Fruit fly (Drosophila melanogaster) whole organism, wandering third instar larva: ENCODE measurements around the gene CG7430.
A peak's percentile ranks its signal among the peaks of the same experiment; 100 is the strongest.

Source experiments
- Abd-B ChIP-seq: fragments of >200 bp; optimal IDR thresholded peaks from 2 replicates; lab custom pipeline; 2017; ENCODE audit warnings: missing biosample characterization, missing genetic modification characterization
- CG9705 ChIP-seq: fragments of 200-800 bp; sonication (Bioruptor generic); optimal IDR thresholded peaks from 2 replicates; lab custom pipeline; 2018; ENCODE audit warnings: missing biosample characterization, mild to moderate bottlenecking, missing genetic modification characterization
- CrebA ChIP-seq: fragments of 200-800 bp; sonication (Bioruptor generic); optimal IDR thresholded peaks from 2 replicates; lab custom pipeline; 2016; ENCODE audit warnings: missing biosample characterization, mild to moderate bottlenecking, missing genetic modification characterization, borderline replicate concordance
- Dfd ChIP-seq: fragments of >200 bp; optimal IDR thresholded peaks from 2 replicates; lab custom pipeline; 2017; ENCODE audit warnings: missing biosample characterization, missing genetic modification characterization
- Dif ChIP-seq: fragments of 200-275, 200-300 bp; sonication (Bioruptor generic); optimal IDR thresholded peaks from 2 replicates; lab custom pipeline; 2018; ENCODE audit warnings: missing biosample characterization, missing genetic modification characterization; ENCODE audit not compliant: partially characterized antibody
- GATAd ChIP-seq: sonication (Bioruptor generic); optimal IDR thresholded peaks from 2 replicates; lab custom pipeline; 2016; ENCODE audit warnings: missing biosample characterization, missing genetic modification characterization
- HLH106 ChIP-seq: fragments of 200-800 bp; optimal IDR thresholded peaks from 3 replicates; lab custom pipeline; 2019; ENCODE audit warnings: missing biosample characterization, mild to moderate bottlenecking, missing genetic modification characterization, moderate library complexity
- Hnf4 ChIP-seq: fragments of 200-800 bp; sonication (Bioruptor generic); optimal IDR thresholded peaks from 2 replicates; lab custom pipeline; 2016; ENCODE audit warnings: missing biosample characterization, mild to moderate bottlenecking, missing genetic modification characterization
- Hr78 ChIP-seq: fragments of >200 bp; optimal IDR thresholded peaks from 2 replicates; lab custom pipeline; 2017; ENCODE audit warnings: missing biosample characterization, missing genetic modification characterization
- Hr83 ChIP-seq: fragments of 200-300 bp; sonication (Bioruptor generic); optimal IDR thresholded peaks from 2 replicates; lab custom pipeline; 2016; ENCODE audit warnings: missing biosample characterization, mild to moderate bottlenecking, missing genetic modification characterization, moderate library complexity; ENCODE audit not compliant: poor library complexity, severe bottlenecking
- Jra ChIP-seq: sonication (Bioruptor generic); optimal IDR thresholded peaks from 2 replicates; lab custom pipeline; 2016; ENCODE audit warnings: missing biosample characterization, missing genetic modification characterization
- Mio ChIP-seq: sonication (Bioruptor generic); optimal IDR thresholded peaks from 2 replicates; lab custom pipeline; 2016; ENCODE audit warnings: missing biosample characterization, missing genetic modification characterization
- Myc ChIP-seq: fragments of >200 bp; optimal IDR thresholded peaks from 2 replicates; lab custom pipeline; 2017
- N ChIP-seq: fragments of >200 bp; optimal IDR thresholded peaks from 2 replicates; lab custom pipeline; 2018; ENCODE audit warnings: missing biosample characterization, missing external identifiers, missing genetic modification characterization
- OdsH ChIP-seq: fragments of 200-800 bp; sonication (Bioruptor generic); optimal IDR thresholded peaks from 2 replicates; lab custom pipeline; 2016; ENCODE audit warnings: missing biosample characterization, mild to moderate bottlenecking, missing genetic modification characterization
- Rel ChIP-seq, 2 experiments: fragments of 200-800 bp; sonication (Bioruptor generic) in 1 of 2; optimal IDR thresholded peaks; 2 replicates in 1 of 2; 3 replicates in 1 of 2; lab custom pipeline; 2016 to 2019; ENCODE audit warnings: mild to moderate bottlenecking in 2 of 2, missing biosample characterization in 2 of 2, missing genetic modification characterization in 2 of 2, moderate library complexity in 1 of 2
- Sp1 ChIP-seq: fragments of 200-800 bp; sonication (Bioruptor generic); optimal IDR thresholded peaks from 3 replicates; lab custom pipeline; 2019; ENCODE audit warnings: missing biosample characterization, mild to moderate bottlenecking, missing genetic modification characterization, moderate library complexity
- Vsx2 ChIP-seq: fragments of 200-300, 225-300 bp; sonication (Bioruptor generic); optimal IDR thresholded peaks from 2 replicates; lab custom pipeline; 2018; ENCODE audit warnings: missing biosample characterization, missing genetic modification characterization; ENCODE audit not compliant: partially characterized antibody
- br ChIP-seq: fragments of 200-800 bp; sonication (Bioruptor generic); optimal IDR thresholded peaks from 2 replicates; lab custom pipeline; 2016; ENCODE audit warnings: missing biosample characterization, missing genetic modification characterization
- brk ChIP-seq: fragments of 200-800 bp; sonication (Bioruptor generic); optimal IDR thresholded peaks from 2 replicates; lab custom pipeline; 2016; ENCODE audit warnings: missing biosample characterization, mild to moderate bottlenecking, missing genetic modification characterization
- dl ChIP-seq, 2 experiments: fragments of 175-275, 200-275 bp in 1 of 2; fragments of 200-275 bp in 1 of 2; sonication (Bioruptor generic); optimal IDR thresholded peaks; lab custom pipeline; 2018; ENCODE audit warnings: mild to moderate bottlenecking in 2 of 2, missing biosample characterization in 2 of 2, missing genetic modification characterization in 2 of 2, moderate library complexity in 2 of 2; ENCODE audit not compliant: partially characterized antibody in 2 of 2, insufficient read depth in 1 of 2
- dmrt93B ChIP-seq: fragments of 200-800 bp; sonication (Bioruptor generic); optimal IDR thresholded peaks from 2 replicates; lab custom pipeline; 2018; ENCODE audit warnings: missing biosample characterization, mild to moderate bottlenecking, missing genetic modification characterization
- dsf ChIP-seq: sonication (Bioruptor generic); optimal IDR thresholded peaks from 2 replicates; lab custom pipeline; 2016; ENCODE audit warnings: missing biosample characterization, missing genetic modification characterization, borderline replicate concordance
- ey ChIP-seq: fragments of 200-800 bp; sonication (Bioruptor generic); optimal IDR thresholded peaks from 2 replicates; lab custom pipeline; 2016; ENCODE audit warnings: missing biosample characterization, missing genetic modification characterization
- foxo ChIP-seq, 2 experiments: fragments of 200-800 bp; sonication (Bioruptor generic); optimal IDR thresholded peaks; 2 replicates in 1 of 2; 3 replicates in 1 of 2; lab custom pipeline; 2016 to 2017; ENCODE audit warnings: missing biosample characterization in 2 of 2, missing genetic modification characterization in 2 of 2
- fru ChIP-seq: fragments of 200-800 bp; sonication (Bioruptor generic); optimal IDR thresholded peaks from 3 replicates; lab custom pipeline; 2016; ENCODE audit warnings: missing biosample characterization, mild to moderate bottlenecking, missing genetic modification characterization
- h ChIP-seq: fragments of 200-800 bp; sonication (Bioruptor generic); optimal IDR thresholded peaks from 3 replicates; lab custom pipeline; 2016; ENCODE audit warnings: missing biosample characterization, mild to moderate bottlenecking, missing genetic modification characterization
- jim ChIP-seq: fragments of 175-275, 200-325 bp; sonication (Bioruptor generic); optimal IDR thresholded peaks from 2 replicates; lab custom pipeline; 2016; ENCODE audit warnings: missing biosample characterization, mild to moderate bottlenecking, missing genetic modification characterization
- lola ChIP-seq: fragments of >200 bp; optimal IDR thresholded peaks from 2 replicates; lab custom pipeline; 2017; ENCODE audit warnings: missing biosample characterization, missing genetic modification characterization
- pan ChIP-seq: fragments of >200 bp; optimal IDR thresholded peaks from 2 replicates; lab custom pipeline; 2017
- psq ChIP-seq: fragments of 200-800 bp; sonication (Bioruptor generic); optimal IDR thresholded peaks from 3 replicates; lab custom pipeline; 2017; ENCODE audit warnings: missing biosample characterization, mild to moderate bottlenecking, missing genetic modification characterization, moderate library complexity
- rgr ChIP-seq: fragments of 200-800 bp; sonication (Bioruptor generic); optimal IDR thresholded peaks from 3 replicates; lab custom pipeline; 2016; ENCODE audit warnings: missing biosample characterization, mild to moderate bottlenecking, missing genetic modification characterization
- sage ChIP-seq: fragments of 200-800 bp; sonication (Bioruptor generic); optimal IDR thresholded peaks from 2 replicates; lab custom pipeline; 2016; ENCODE audit warnings: missing biosample characterization, mild to moderate bottlenecking, missing genetic modification characterization
- sv ChIP-seq: fragments of 200-800 bp; sonication (Bioruptor generic); optimal IDR thresholded peaks from 3 replicates; lab custom pipeline; 2016; ENCODE audit warnings: missing biosample characterization, missing genetic modification characterization
- tai ChIP-seq: sonication (Bioruptor generic); optimal IDR thresholded peaks from 2 replicates; lab custom pipeline; 2016; ENCODE audit warnings: missing biosample characterization, missing genetic modification characterization
- usp ChIP-seq: fragments of >200 bp; optimal IDR thresholded peaks from 2 replicates; lab custom pipeline; 2017; ENCODE audit warnings: missing biosample characterization, missing genetic modification characterization
- woc ChIP-seq: sonication (Bioruptor generic); optimal IDR thresholded peaks from 2 replicates; lab custom pipeline; 2016; ENCODE audit warnings: missing biosample characterization, mild to moderate bottlenecking, missing genetic modification characterization

Gene CG7430

DNA sequence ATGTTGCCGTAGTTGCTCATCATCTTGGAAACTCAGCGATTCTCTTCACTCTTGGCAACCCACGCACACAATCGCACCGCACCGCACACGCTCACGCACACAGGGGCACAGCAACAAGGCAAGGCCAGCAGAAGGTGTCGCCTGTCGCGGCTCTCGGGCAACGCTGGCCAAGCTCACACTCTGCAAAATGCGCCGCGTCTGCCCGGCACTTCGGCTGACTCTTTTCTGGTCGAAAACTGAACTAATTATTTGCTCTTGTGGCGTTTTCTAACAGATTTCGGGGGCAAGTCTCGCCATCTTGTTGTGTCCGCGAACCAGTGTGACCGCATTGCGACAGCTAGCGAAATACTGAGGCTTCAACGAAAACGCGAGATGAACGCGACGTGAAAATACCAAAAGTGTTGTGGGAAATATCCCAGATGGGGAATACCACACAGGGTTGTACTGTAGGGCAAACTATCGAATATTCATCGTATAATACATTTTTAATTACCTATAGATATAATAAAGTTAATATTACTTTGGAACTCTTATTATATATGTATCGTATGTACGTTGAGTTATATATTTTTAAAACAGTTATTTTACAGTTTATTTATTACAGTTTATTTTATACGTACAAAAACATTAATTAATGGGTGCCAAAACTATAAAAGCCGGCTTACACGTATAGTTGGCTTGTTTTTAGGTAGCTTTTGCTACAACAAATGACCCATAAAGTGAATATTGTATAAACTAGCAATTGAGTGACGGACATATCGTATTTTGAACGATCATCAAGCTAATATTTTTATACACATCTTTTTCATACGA lies at the start of gene CG7430, which contains the start of gene MED19:
TSS of gene CG7430 (plus strand) at position 748 of the 813 bp plus-strand sequence.
TSS of gene MED19 (minus strand) at position 333 of the 813 bp plus-strand sequence.
- TF ChIP-seq h (GFP tag; lab: Kevin White, UChicago), result peak; percentile 47
- TF ChIP-seq N (GFP tag; lab: Kevin White, UChicago), result no peak
- TF ChIP-seq dsf, result no peak
- no peak for TF ChIP-seq usp (GFP tag; lab: Kevin White, UChicago)
- no peak for TF ChIP-seq pan (lab: Kevin White, UChicago)
- TF ChIP-seq Hnf4 (GFP tag; lab: Kevin White, UChicago), result no peak
- TF ChIP-seq dl (GFP tag; optimal IDR thresholded peaks at IDR 0.05; lab: Kevin White, UChicago; ENCODE audit: insufficient read depth in 1 of 2, partially characterized antibody in 2 of 2), result no peak
- no peak for TF ChIP-seq sage
- TF ChIP-seq CrebA (GFP tag; lab: Kevin White, UChicago), result no peak
- no peak for TF ChIP-seq brk
- TF ChIP-seq fru (GFP tag; lab: Kevin White, UChicago), result no peak
- no peak for TF ChIP-seq Mio (GFP tag; lab: Kevin White, UChicago)
- no peak for TF ChIP-seq Rel (GFP tag; optimal IDR thresholded peaks at IDR 0.05; lab: Kevin White, UChicago)
- peak; percentile 68 for TF ChIP-seq Rel (tag; optimal IDR thresholded peaks at IDR 0.05; lab: Kevin White, UChicago)
- no peak for TF ChIP-seq br (GFP tag; lab: Kevin White, UChicago)
- TF ChIP-seq psq (GFP tag; lab: Kevin White, UChicago), result no peak
- peak; percentile 11 for TF ChIP-seq woc
- TF ChIP-seq Hr78 (GFP tag; lab: Kevin White, UChicago), result no peak
- TF ChIP-seq Jra (GFP tag; lab: Kevin White, UChicago), result no peak
- peak; percentile 2 for TF ChIP-seq HLH106 (tag; lab: Kevin White, UChicago)
- TF ChIP-seq jim, result no peak
- TF ChIP-seq Abd-B (GFP tag; lab: Kevin White, UChicago), result no peak
- peak; percentile 52 for TF ChIP-seq Sp1
- peak; percentile 44 for TF ChIP-seq dmrt93B (GFP tag; lab: Kevin White, UChicago)
- TF ChIP-seq Dif (GFP tag; lab: Kevin White, UChicago), result no peak
- no peak for TF ChIP-seq ey (GFP tag; lab: Kevin White, UChicago)
- no peak for TF ChIP-seq tai (GFP tag; lab: Kevin White, UChicago)
- no peak for TF ChIP-seq sv (GFP tag; lab: Kevin White, UChicago)
- TF ChIP-seq OdsH (GFP tag; lab: Kevin White, UChicago), result no peak
- TF ChIP-seq lola (GFP tag; lab: Kevin White, UChicago), result peak; percentile 48
- TF ChIP-seq foxo (GFP tag; optimal IDR thresholded peaks at IDR 0.05; lab: Kevin White, UChicago), result no peak
- no peak for TF ChIP-seq GATAd
- no peak for TF ChIP-seq CG9705
- peak; percentile 34 for TF ChIP-seq Hr83 (GFP tag; lab: Kevin White, UChicago)
- TF ChIP-seq rgr (GFP tag; lab: Kevin White, UChicago), result peak; percentile 32
- TF ChIP-seq Vsx2 (GFP tag; lab: Kevin White, UChicago), result no peak

DNA sequence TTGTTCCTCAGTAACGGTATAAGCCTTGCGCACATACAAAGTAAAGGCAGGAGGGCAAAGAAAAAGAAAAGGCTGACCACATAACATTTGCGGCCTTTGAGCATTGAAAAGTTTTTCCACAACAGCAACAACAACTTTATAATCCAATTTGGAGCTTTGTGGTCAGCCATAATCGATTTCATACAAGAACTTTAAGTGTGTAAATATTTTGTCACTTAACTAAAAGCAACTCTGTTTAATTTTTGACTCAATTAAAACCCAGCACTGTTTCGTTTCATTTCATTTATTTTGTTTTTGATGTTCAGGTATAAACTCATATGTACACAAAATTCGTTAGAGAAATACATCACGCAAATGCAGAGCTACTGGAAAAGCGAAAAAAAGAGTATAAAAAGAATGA lies 49.2 kb upstream of the CG7430 start, which contains the start of gene CG42816:
TSS of gene CG42816 (minus strand) at position 101 of the 400 bp plus-strand sequence.
- TF ChIP-seq Abd-B (GFP tag; lab: Kevin White, UChicago) (no peak), dsf (no peak), Dif (GFP tag; lab: Kevin White, UChicago) (no peak), tai (GFP tag; lab: Kevin White, UChicago) (no peak), dmrt93B (GFP tag; lab: Kevin White, UChicago) (no peak), Dfd (GFP tag; lab: Kevin White, UChicago) (no peak), brk (no peak), ey (GFP tag; lab: Kevin White, UChicago) (no peak), Myc (lab: Kevin White, UChicago) (no peak), Vsx2 (GFP tag; lab: Kevin White, UChicago) (no peak), CrebA (GFP tag; lab: Kevin White, UChicago) (no peak), N (GFP tag; lab: Kevin White, UChicago) (no peak), psq (GFP tag; lab: Kevin White, UChicago) (no peak), dl (GFP tag; optimal IDR thresholded peaks at IDR 0.05; lab: Kevin White, UChicago; ENCODE audit: insufficient read depth in 1 of 2, partially characterized antibody in 2 of 2) (no peak), lola (GFP tag; lab: Kevin White, UChicago) (no peak), OdsH (GFP tag; lab: Kevin White, UChicago) (no peak), fru (GFP tag; lab: Kevin White, UChicago) (no peak)
- TF ChIP-seq, all 38 proteins: peak for 0
